Worm (Caenorhabditis elegans) whole organism, midembryonic: ENCODE data around the gene srw-68.

Experiments used
- T22C8.4 ChIP-seq: fragments of 200-800 bp; sonication (Bioruptor generic); IDR thresholded peaks from 2 replicates; pipeline ENCODE4 v1.3.6; 2022; ENCODE audit warnings: missing genetic modification characterization, missing compliant biosample characterization
- cog-1 ChIP-seq: sonication (generic microtip); optimal IDR thresholded peaks from 2 replicates; lab custom pipeline; 2016; ENCODE audit warnings: missing genetic modification characterization, missing compliant biosample characterization
- flt-1 ChIP-seq: fragments of 200-800 bp; sonication (Bioruptor generic); IDR thresholded peaks from 2 replicates; pipeline ENCODE4 v1.3.6; 2022; ENCODE audit warnings: missing genetic modification characterization, missing compliant biosample characterization
- klf-2 ChIP-seq: fragments of 200-800 bp; sonication (Bioruptor generic); conservative IDR thresholded peaks from 2 replicates; pipeline ENCODE4 v1.3.6; 2022; ENCODE audit warnings: missing genetic modification reagents, missing genetic modification characterization, missing compliant biosample characterization
- med-1 ChIP-seq: sonication (generic microtip); optimal IDR thresholded peaks from 2 replicates; lab custom pipeline; 2017; ENCODE audit warnings: missing genetic modification characterization, mild to moderate bottlenecking, missing compliant biosample characterization, antibody characterized with exemption, missing genetic modification reagents; ENCODE audit not compliant: insufficient read depth
- ref-1 ChIP-seq: fragments of 200-800 bp; sonication (Bioruptor generic); conservative IDR thresholded peaks from 2 replicates; pipeline ENCODE4 v1.3.6; 2022; ENCODE audit warnings: missing genetic modification reagents, missing genetic modification characterization, missing compliant biosample characterization
- tab-1 ChIP-seq: fragments of 200-800 bp; sonication (Bioruptor generic); IDR thresholded peaks from 2 replicates; pipeline ENCODE4 v1.3.6; 2022; ENCODE audit warnings: missing genetic modification characterization, missing compliant biosample characterization
- ztf-23 ChIP-seq: fragments of 200-800 bp; sonication (Bioruptor generic); IDR thresholded peaks from 2 replicates; pipeline ENCODE4 v1.3.6; 2022; ENCODE audit warnings: missing genetic modification reagents, missing genetic modification characterization, missing compliant biosample characterization
- ztf-29 ChIP-seq: fragments of 200-800 bp; sonication (Bioruptor generic); IDR thresholded peaks from 2 replicates; pipeline ENCODE4 v1.3.6; 2022; ENCODE audit warnings: missing genetic modification reagents, missing genetic modification characterization, missing compliant biosample characterization

The srw-68 gene

ce11 chrV:7435376-7436204, 9.1 kb upstream of the srw-68 start, which contains the start of the genes ddo-2 and F25E5.8:
ddo-2 (minus strand) TSS chrV:7435705.
F25E5.8 (plus strand) TSS chrV:7435930.
- TF ChIP-seq flt-1 (GFP tag; lab: Robert Waterston, UW) (no peak), T22C8.4 (GFP tag; lab: Robert Waterston, UW) (no peak), cog-1 (tag; lab: Kevin White, UChicago) (no peak), med-1 (GFP tag; lab: Kevin White, UChicago) (no peak), klf-2 (no peak), ztf-23 (no peak), ztf-29 (no peak)

ce11 chrV:7434805-7435363, 8.4 kb upstream of the srw-68 start:
- TF ChIP-seq ztf-23 (no peak), T22C8.4 (GFP tag; lab: Robert Waterston, UW) (no peak)

- TF ChIP-seq cog-1 (tag; lab: Kevin White, UChicago), result no peak
- TF ChIP-seq ztf-23, result no peak
- TF ChIP-seq med-1 (GFP tag; lab: Kevin White, UChicago), result no peak
- no peak for TF ChIP-seq T22C8.4 (GFP tag; lab: Robert Waterston, UW)
- TF ChIP-seq flt-1 (GFP tag; lab: Robert Waterston, UW), result no peak
- no peak for TF ChIP-seq klf-2
- no peak for TF ChIP-seq ztf-29
- TF ChIP-seq tab-1, result no peak
- no peak for TF ChIP-seq ref-1
Measured at ce11 chrV:7432441-7433146, 6.1 kb upstream of the srw-68 start.

- no peak for TF ChIP-seq ztf-29
- TF ChIP-seq flt-1 (GFP tag; lab: Robert Waterston, UW), result no peak
- TF ChIP-seq T22C8.4 (GFP tag; lab: Robert Waterston, UW), result no peak
- no peak for TF ChIP-seq ztf-23
- no peak for TF ChIP-seq klf-2
- no peak for TF ChIP-seq ref-1
- TF ChIP-seq med-1 (GFP tag; lab: Kevin White, UChicago), result no peak
- no peak for TF ChIP-seq tab-1
Measured at ce11 chrV:7431016-7431415, 4.5 kb upstream of the srw-68 start, which contains the start of gene srw-71. srw-71 (minus strand) TSS chrV:7431116.

- TF ChIP-seq cog-1 (tag; lab: Kevin White, UChicago), result no peak
- no peak for TF ChIP-seq tab-1
- no peak for TF ChIP-seq T22C8.4 (GFP tag; lab: Robert Waterston, UW)
- TF ChIP-seq ztf-23, result no peak
- no peak for TF ChIP-seq ref-1
- TF ChIP-seq flt-1 (GFP tag; lab: Robert Waterston, UW), result no peak
- TF ChIP-seq ztf-29, result no peak
- no peak for TF ChIP-seq klf-2
- no peak for TF ChIP-seq med-1 (GFP tag; lab: Kevin White, UChicago)
Measured at ce11 chrV:7428880-7429279, 2.4 kb upstream of the srw-68 start, which contains the start of gene srw-69. srw-69 (minus strand) TSS chrV:7428980.

ce11 chrV:7424336-7424735, 2.2 kb downstream of the srw-68 start, which contains the start of gene F18E3.10:
F18E3.10 (minus strand) TSS chrV:7424436.
- TF ChIP-seq ref-1, result no peak
- TF ChIP-seq cog-1 (tag; lab: Kevin White, UChicago), result no peak
- no peak for TF ChIP-seq ztf-23
- no peak for TF ChIP-seq T22C8.4 (GFP tag; lab: Robert Waterston, UW)
- TF ChIP-seq med-1 (GFP tag; lab: Kevin White, UChicago), result no peak
- no peak for TF ChIP-seq ztf-29
- no peak for TF ChIP-seq tab-1
- TF ChIP-seq flt-1 (GFP tag; lab: Robert Waterston, UW), result no peak
- no peak for TF ChIP-seq klf-2

- TF ChIP-seq ref-1 (no peak), ztf-29 (no peak), klf-2 (no peak), tab-1 (no peak), cog-1 (tag; lab: Kevin White, UChicago) (no peak), med-1 (GFP tag; lab: Kevin White, UChicago) (no peak), ztf-23 (no peak), T22C8.4 (GFP tag; lab: Robert Waterston, UW) (no peak), flt-1 (GFP tag; lab: Robert Waterston, UW) (no peak)
Measured at ce11 chrV:7420162-7420561, 6.3 kb downstream of the srw-68 start, which contains the start of gene srxa-4. srxa-4 (plus strand) TSS chrV:7420462.

- TF ChIP-seq cog-1 (tag; lab: Kevin White, UChicago), result no peak
- TF ChIP-seq ztf-29, result no peak
- TF ChIP-seq T22C8.4 (GFP tag; lab: Robert Waterston, UW), result no peak
- TF ChIP-seq ztf-23, result no peak
- no peak for TF ChIP-seq tab-1
- TF ChIP-seq ref-1, result no peak
- no peak for TF ChIP-seq klf-2
- TF ChIP-seq med-1 (GFP tag; lab: Kevin White, UChicago), result no peak
- TF ChIP-seq flt-1 (GFP tag; lab: Robert Waterston, UW), result no peak
Measured at ce11 chrV:7417018-7417716, 9.3 kb downstream of the srw-68 start, which contains the start of gene srw-67. srw-67 (plus strand) TSS chrV:7417660.

ce11 chrV:7416569-7416968, 9.9 kb downstream of the srw-68 start:
- no peak for TF ChIP-seq tab-1
